Worm (Caenorhabditis elegans) whole organism, mixed stage, embryonic: ENCODE measurements around the gene F53G2.3.

Source experiments
- blmp-1 ChIP-seq: fragments of 150-350 bp; optimal IDR thresholded peaks from 2 replicates; lab custom pipeline; 2014; ENCODE audit warnings: missing biosample characterization, missing genetic modification characterization
- ceh-83 ChIP-seq: fragments of 200-800 bp; sonication (Bioruptor generic); optimal IDR thresholded peaks from 2 replicates; lab custom pipeline; 2018; ENCODE audit warnings: mild to moderate bottlenecking, missing genetic modification characterization, missing compliant biosample characterization
- drap-1 ChIP-seq: fragments of 200-800 bp; sonication (Bioruptor generic); optimal IDR thresholded peaks from 3 replicates; lab custom pipeline; 2018; ENCODE audit warnings: mild to moderate bottlenecking, missing genetic modification characterization, missing compliant biosample characterization
- elt-3 ChIP-seq: fragments of 150-350 bp; optimal IDR thresholded peaks from 2 replicates; lab custom pipeline; 2014; ENCODE audit warnings: missing biosample characterization, missing genetic modification characterization
- lin-13 ChIP-seq: fragments of 150-350 bp; optimal IDR thresholded peaks from 2 replicates; lab custom pipeline; 2014; ENCODE audit warnings: missing biosample characterization, missing genetic modification characterization
- mab-5 ChIP-seq: fragments of 150-350 bp; optimal IDR thresholded peaks from 2 replicates; lab custom pipeline; 2014; ENCODE audit warnings: missing biosample characterization, missing genetic modification characterization
- nhr-237 ChIP-seq: fragments of 150-350 bp; optimal IDR thresholded peaks from 2 replicates; lab custom pipeline; 2014; ENCODE audit warnings: missing biosample characterization, missing genetic modification characterization
- pha-4 ChIP-seq: fragments of 150-350 bp; optimal IDR thresholded peaks from 2 replicates; lab custom pipeline; 2018; ENCODE audit warnings: missing biosample characterization, missing genetic modification reagents, missing genetic modification characterization
- sem-2 ChIP-seq: fragments of 200-800 bp; sonication (Bioruptor generic); optimal IDR thresholded peaks from 2 replicates; lab custom pipeline; 2018; ENCODE audit warnings: mild to moderate bottlenecking, missing genetic modification characterization, missing compliant biosample characterization
- snpc-4 ChIP-seq: fragments of 150-350 bp; optimal IDR thresholded peaks from 2 replicates; lab custom pipeline; 2014; ENCODE audit warnings: missing biosample characterization, missing genetic modification characterization
- unc-39 ChIP-seq: fragments of 150-350 bp; optimal IDR thresholded peaks from 2 replicates; lab custom pipeline; 2014; ENCODE audit warnings: missing biosample characterization, missing genetic modification characterization
- unc-62 ChIP-seq: fragments of 150-350 bp; optimal IDR thresholded peaks from 2 replicates; lab custom pipeline; 2014; ENCODE audit warnings: missing biosample characterization, missing genetic modification reagents, missing genetic modification characterization

DNA sequence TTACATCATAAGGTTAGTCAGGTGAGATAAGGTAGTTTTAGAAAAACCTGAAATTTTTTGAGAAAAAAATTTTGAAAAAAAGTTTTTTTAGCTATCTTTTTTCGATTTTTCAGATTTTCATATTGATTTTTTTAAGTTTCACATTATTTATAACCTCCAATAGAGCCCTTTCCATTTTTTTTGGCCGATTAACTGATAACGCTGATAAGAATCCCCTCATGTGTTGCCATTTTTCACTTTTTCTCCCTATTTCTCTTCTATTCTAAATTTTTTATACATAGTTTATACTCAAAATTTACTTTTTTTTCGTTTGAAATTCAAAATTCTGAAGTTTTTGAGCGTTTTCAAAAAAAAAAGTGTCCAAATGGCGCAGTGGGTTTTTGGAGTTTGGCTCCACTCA, 42.0 kb upstream of the F53G2.3 start:
- TF ChIP-seq nhr-237 (tag; lab: Kevin White, UChicago) (no peak), unc-39 (tag; lab: Kevin White, UChicago) (no peak), blmp-1 (tag; lab: Kevin White, UChicago) (no peak), ceh-83 (GFP tag; lab: Kevin White, UChicago) (no peak), pha-4 (tag; lab: Kevin White, UChicago) (no peak), elt-3 (no peak), snpc-4 (tag; lab: Kevin White, UChicago) (no peak), sem-2 (GFP tag; lab: Kevin White, UChicago) (no peak), lin-13 (tag; lab: Kevin White, UChicago) (no peak), mab-5 (tag; lab: Kevin White, UChicago) (no peak), unc-62 (no peak), drap-1 (GFP tag; lab: Kevin White, UChicago) (no peak)
